Fruit fly (Drosophila melanogaster): ENCODE measurements around the gene PGRP-LC.

PGRP-LC gene

DNA sequence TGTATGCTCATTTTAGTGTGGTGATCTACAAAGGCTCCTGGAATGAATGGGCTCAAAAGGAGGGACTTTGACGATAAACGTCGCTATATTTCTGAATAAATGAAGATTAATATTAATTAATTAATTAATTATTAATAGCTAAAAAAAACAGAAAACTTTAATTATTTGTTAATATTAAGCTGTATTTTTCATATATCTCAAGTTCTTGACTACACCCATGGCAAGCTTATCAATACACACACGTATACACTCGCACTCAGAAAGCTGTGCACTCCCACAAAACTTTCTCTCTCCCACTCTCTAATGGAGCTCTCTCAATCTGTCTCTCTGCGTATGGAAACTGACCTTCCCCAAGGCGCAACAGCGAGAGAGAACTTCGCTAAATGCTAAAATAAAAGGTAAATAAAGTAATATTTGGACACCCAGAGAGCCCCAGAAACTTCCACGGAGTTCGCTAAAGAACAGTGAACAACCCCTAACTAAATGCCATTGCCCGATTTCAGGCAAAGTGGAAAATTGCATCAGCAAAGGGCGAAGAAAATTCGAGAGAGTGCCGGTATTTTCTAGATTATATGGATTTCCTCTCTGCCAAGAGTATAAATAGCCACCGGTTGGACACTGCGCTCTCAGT lies 34.9 kb downstream of the PGRP-LC start:
- TF ChIP-seq tna (GFP tag; IDR thresholded peaks at IDR 0.05; ENCODE audit: partially characterized antibody) (no peak; the same call in 1 of the 2 replicates), Hsf (GFP tag; optimal IDR thresholded peaks at IDR 0.05) (peak; percentile 48), CG4820 (GFP tag; optimal IDR thresholded peaks at IDR 0.05) (peak; percentile 59), nau (GFP tag; optimal IDR thresholded peaks at IDR 0.05) (peak; percentile 56), CG32772 (GFP tag; IDR thresholded peaks at IDR 0.05) (0 out of 2 replicates have a peak, but pooled peaks have one; percentile 18), tin (GFP tag; optimal IDR thresholded peaks at IDR 0.05) (peak; percentile 43), CG7556 (GFP tag; optimal IDR thresholded peaks at IDR 0.05) (peak; percentile 77), BEAF-32 (GFP tag; optimal IDR thresholded peaks at IDR 0.05) (no peak), Hr51 (GFP tag; optimal IDR thresholded peaks at IDR 0.05) (peak in 1 of 2 experiments; percentile 67), lbe (GFP tag; optimal IDR thresholded peaks at IDR 0.05) (peak; percentile 74), danr (GFP tag; IDR thresholded peaks at IDR 0.05) (peak; percentile 69), CG11456 (GFP tag; IDR thresholded peaks at IDR 0.05) (0 out of 3 replicates have a peak, but pooled peaks have one; percentile 66), Max (GFP tag; optimal IDR thresholded peaks at IDR 0.05) (peak; percentile 30), insv (GFP tag; optimal IDR thresholded peaks at IDR 0.05) (no peak), dm (GFP tag; optimal IDR thresholded peaks at IDR 0.05) (no peak), Taf1 (GFP tag; IDR thresholded peaks at IDR 0.05) (peak; percentile 56; the same call in 1 of the 2 replicates), CG11695 (GFP tag; IDR thresholded peaks at IDR 0.05) (peak; percentile 89), abd-A (tag; optimal IDR thresholded peaks at IDR 0.05) (peak; percentile 63), CG8089 (GFP tag; optimal IDR thresholded peaks at IDR 0.05) (no peak), salm (tag; optimal IDR thresholded peaks at IDR 0.05) (peak; percentile 31), Ets65A (GFP tag) (no peak), Bgb (GFP tag; IDR thresholded peaks at IDR 0.05; ENCODE audit: partially characterized antibody) (no peak; the same call in 1 of the 2 replicates), Gug (GFP tag; IDR thresholded peaks at IDR 0.05) (no peak), CkIIα-i1 (GFP tag; IDR thresholded peaks at IDR 0.05) (no peak), Nf-YB (GFP tag; optimal IDR thresholded peaks at IDR 0.05) (peak; percentile 30), Xrp1 (GFP tag; IDR thresholded peaks at IDR 0.05) (peak; percentile 75), CG33213 (GFP tag; optimal IDR thresholded peaks at IDR 0.05) (no peak), cg (GFP tag; optimal IDR thresholded peaks at IDR 0.05) (peak; percentile 74), run (tag; optimal IDR thresholded peaks at IDR 0.05) (peak; percentile 36), ftz-f1 (GFP tag; optimal IDR thresholded peaks at IDR 0.05) (no peak), CG6683 (GFP tag; optimal IDR thresholded peaks at IDR 0.05) (peak; percentile 36), Side (GFP tag; optimal IDR thresholded peaks at IDR 0.05) (no peak), zf30C (GFP tag; optimal IDR thresholded peaks at IDR 0.05) (no peak), CG18599 (GFP tag; optimal IDR thresholded peaks at IDR 0.05) (peak; percentile 86), CG32767 (GFP tag; IDR thresholded peaks at IDR 0.05) (peak; percentile 76), CG3847 (GFP tag; IDR thresholded peaks at IDR 0.05) (0 out of 2 replicates have a peak, but pooled peaks have one; percentile 20), Vsx1 (GFP tag; optimal IDR thresholded peaks at IDR 0.05) (peak; percentile 66), bigmax (GFP tag; optimal IDR thresholded peaks at IDR 0.05) (no peak), nom (GFP tag; optimal IDR thresholded peaks at IDR 0.05) (peak; percentile 62), Fer2 (tag; optimal IDR thresholded peaks at IDR 0.05) (no peak), CG10147 (GFP tag; optimal IDR thresholded peaks at IDR 0.05) (peak; percentile 77), CG5245 (GFP tag; optimal IDR thresholded peaks at IDR 0.05) (peak; percentile 44), Dll (GFP tag; IDR thresholded peaks at IDR 0.05; ENCODE audit: partially characterized antibody) (peak; percentile 62; the same call in 2 of the 4 replicates), Doc3 (GFP tag; IDR thresholded peaks at IDR 0.05; ENCODE audit: partially characterized antibody) (peak; percentile 45; the same call in 2 of the 3 replicates), lov (optimal IDR thresholded peaks at IDR 0.05) (no peak), lov (GFP tag; IDR thresholded peaks at IDR 0.05) (peak; percentile 46; the same call in 1 of the 3 replicates), hkb (optimal IDR thresholded peaks at IDR 0.05) (no peak), hkb (GFP tag; IDR thresholded peaks at IDR 0.05) (peak; percentile 72), CG6254 (GFP tag; optimal IDR thresholded peaks at IDR 0.05) (peak; percentile 71)
